Worm (Caenorhabditis elegans) whole organism, L1 larva: ENCODE data around the gene Y43B11AR.1.

Experiments
- F16B12.6 ChIP-seq: fragments of 150-350 bp; optimal IDR thresholded peaks from 2 replicates; lab custom pipeline; 2014; ENCODE audit warnings: missing biosample characterization, missing genetic modification characterization
- Y116A8C.19 ChIP-seq: sonication (generic microtip); optimal IDR thresholded peaks from 2 replicates; lab custom pipeline; 2016; ENCODE audit warnings: missing compliant biosample characterization, missing genetic modification characterization, borderline replicate concordance
- aha-1 ChIP-seq: fragments of 150-350 bp; optimal IDR thresholded peaks from 2 replicates; lab custom pipeline; 2014; ENCODE audit warnings: missing biosample characterization, missing genetic modification characterization
- alr-1 ChIP-seq: fragments of 200-800 bp; sonication (Bioruptor generic); optimal IDR thresholded peaks from 2 replicates; lab custom pipeline; 2018; ENCODE audit warnings: borderline replicate concordance, mild to moderate bottlenecking, missing genetic modification characterization, missing compliant biosample characterization
- aly-2 ChIP-seq: fragments of 150-350 bp; optimal IDR thresholded peaks from 2 replicates; lab custom pipeline; 2014; ENCODE audit warnings: missing biosample characterization, missing genetic modification characterization
- ama-1 ChIP-seq: fragments of 150-350 bp; optimal IDR thresholded peaks from 2 replicates; lab custom pipeline; 2014
- blmp-1 ChIP-seq: fragments of 150-350 bp; optimal IDR thresholded peaks from 2 replicates; lab custom pipeline; 2014; ENCODE audit warnings: missing biosample characterization, missing genetic modification characterization
- ceh-63 ChIP-seq: fragments of 200-800 bp; sonication (Bioruptor generic); optimal IDR thresholded peaks from 2 replicates; lab custom pipeline; 2018; ENCODE audit warnings: mild to moderate bottlenecking, missing genetic modification characterization, missing compliant biosample characterization
- ceh-8 ChIP-seq: fragments of 200-800 bp; sonication (Bioruptor generic); optimal IDR thresholded peaks from 2 replicates; lab custom pipeline; 2018; ENCODE audit warnings: mild to moderate bottlenecking, missing genetic modification characterization, moderate library complexity, missing compliant biosample characterization
- ceh-82 ChIP-seq, 3 experiments: fragments of 150-350 bp in 1 of 3; sonication (generic microtip) in 2 of 3; optimal IDR thresholded peaks; 2 replicates each; lab custom pipeline; 2014 to 2017; ENCODE audit warnings: missing biosample characterization in 3 of 3, missing genetic modification characterization in 3 of 3
- ceh-88 ChIP-seq: fragments of 200-800 bp; sonication (Bioruptor generic); IDR thresholded peaks from 2 replicates; pipeline ENCODE4 v1.3.6; 2022; ENCODE audit warnings: missing genetic modification characterization, missing compliant biosample characterization
- ceh-90 ChIP-seq: sonication (generic microtip); optimal IDR thresholded peaks from 2 replicates; lab custom pipeline; 2016; ENCODE audit warnings: missing genetic modification characterization, missing compliant biosample characterization
- dsc-1 ChIP-seq: sonication (generic microtip); optimal IDR thresholded peaks from 2 replicates; lab custom pipeline; 2016; ENCODE audit warnings: mild to moderate bottlenecking, missing genetic modification characterization, missing compliant biosample characterization
- efl-3 ChIP-seq: fragments of 200-800 bp; sonication (Bioruptor generic); optimal IDR thresholded peaks from 2 replicates; lab custom pipeline; 2018; ENCODE audit warnings: mild to moderate bottlenecking, missing genetic modification characterization, missing compliant biosample characterization
- egl-27 ChIP-seq, 2 experiments: fragments of 150-350 bp in 1 of 2; sonication (generic microtip); optimal IDR thresholded peaks; 3 replicates each; lab custom pipeline; 2017 to 2018; ENCODE audit warnings: missing biosample characterization in 2 of 2, missing genetic modification characterization in 2 of 2, missing genetic modification reagents in 2 of 2
- elt-3 ChIP-seq, 6 experiments: fragments of 150-350 bp in 1 of 6; sonication (generic microtip); optimal IDR thresholded peaks; 2 replicates each; lab custom pipeline; 2017 to 2018; ENCODE audit warnings: missing biosample characterization in 6 of 6, missing genetic modification characterization in 6 of 6, inconsistent platforms in 1 of 6
- ets-5 ChIP-seq: fragments of 200-800 bp; sonication (Bioruptor generic); IDR thresholded peaks from 2 replicates; pipeline ENCODE4 v1.3.6; 2022; ENCODE audit warnings: missing genetic modification characterization, missing compliant biosample characterization
- fkh-10 ChIP-seq: sonication (generic microtip); optimal IDR thresholded peaks from 2 replicates; lab custom pipeline; 2017; ENCODE audit warnings: missing biosample characterization, missing genetic modification reagents, missing genetic modification characterization
- fkh-8 ChIP-seq: sonication (generic microtip); optimal IDR thresholded peaks from 2 replicates; lab custom pipeline; 2016; ENCODE audit warnings: mild to moderate bottlenecking, missing genetic modification characterization, missing compliant biosample characterization
- grh-1 ChIP-seq: fragments of 200-800 bp; sonication (Bioruptor generic); IDR thresholded peaks from 2 replicates; pipeline ENCODE4 v1.3.6; 2022; ENCODE audit warnings: missing genetic modification reagents, missing genetic modification characterization, missing compliant biosample characterization
- hpl-2 ChIP-seq: fragments of 150-350 bp; optimal IDR thresholded peaks from 2 replicates; lab custom pipeline; 2014; ENCODE audit warnings: missing biosample characterization, missing genetic modification reagents, missing genetic modification characterization
- irx-1 ChIP-seq: sonication (generic microtip); optimal IDR thresholded peaks from 2 replicates; lab custom pipeline; 2016; ENCODE audit warnings: missing genetic modification characterization, missing compliant biosample characterization
- jun-1 ChIP-seq: fragments of 150-350 bp; optimal IDR thresholded peaks from 2 replicates; lab custom pipeline; 2014; ENCODE audit warnings: missing biosample characterization, missing genetic modification reagents, missing genetic modification characterization
- lin-14 ChIP-seq: fragments of 200-800 bp; sonication (Bioruptor generic); optimal IDR thresholded peaks from 2 replicates; lab custom pipeline; 2018; ENCODE audit warnings: mild to moderate bottlenecking, missing genetic modification characterization, moderate library complexity, missing compliant biosample characterization
- lin-15B ChIP-seq: fragments of 150-350 bp; sonication (generic microtip); optimal IDR thresholded peaks from 3 replicates; lab custom pipeline; 2014; ENCODE audit warnings: missing biosample characterization, missing genetic modification characterization
- lin-35 ChIP-seq, 2 experiments: fragments of 150-350 bp; optimal IDR thresholded peaks; 2 replicates each; lab custom pipeline; 2014; ENCODE audit warnings: missing biosample characterization in 2 of 2, missing genetic modification characterization in 2 of 2, missing genetic modification reagents in 2 of 2
- lin-39 ChIP-seq: fragments of 150-350 bp; optimal IDR thresholded peaks from 2 replicates; lab custom pipeline; 2014; ENCODE audit warnings: missing biosample characterization, missing genetic modification reagents, missing genetic modification characterization
- lir-3 ChIP-seq: sonication (generic microtip); optimal IDR thresholded peaks from 2 replicates; lab custom pipeline; 2016; ENCODE audit warnings: mild to moderate bottlenecking, missing genetic modification characterization, moderate library complexity, missing compliant biosample characterization; ENCODE audit not compliant: poor library complexity
- lsy-2 ChIP-seq, 2 experiments: fragments of 150-350 bp; optimal IDR thresholded peaks; 2 replicates each; lab custom pipeline; 2014; ENCODE audit warnings: missing biosample characterization in 2 of 2, missing genetic modification characterization in 2 of 2
- mef-2 ChIP-seq: fragments of 150-350 bp; optimal IDR thresholded peaks from 2 replicates; lab custom pipeline; 2014; ENCODE audit warnings: missing biosample characterization, missing genetic modification characterization
- nhr-19 ChIP-seq: fragments of 200-800 bp; sonication (Bioruptor generic); conservative IDR thresholded peaks from 2 replicates; pipeline ENCODE4 v1.3.6; 2022; ENCODE audit warnings: missing genetic modification characterization, missing compliant biosample characterization
- nhr-237 ChIP-seq: fragments of 150-350 bp; optimal IDR thresholded peaks from 2 replicates; lab custom pipeline; 2014; ENCODE audit warnings: missing biosample characterization, missing genetic modification characterization
- nhr-28 ChIP-seq: fragments of 150-350 bp; optimal IDR thresholded peaks from 2 replicates; lab custom pipeline; 2014; ENCODE audit warnings: missing biosample characterization, missing genetic modification characterization
- nhr-47 ChIP-seq: sonication (generic microtip); optimal IDR thresholded peaks from 2 replicates; lab custom pipeline; 2016; ENCODE audit warnings: mild to moderate bottlenecking, missing genetic modification characterization, moderate library complexity, missing compliant biosample characterization
- nhr-71 ChIP-seq: sonication (generic microtip); optimal IDR thresholded peaks from 2 replicates; lab custom pipeline; 2016; ENCODE audit warnings: mild to moderate bottlenecking, missing genetic modification characterization, moderate library complexity, missing compliant biosample characterization
- nhr-77 ChIP-seq: fragments of 150-350 bp; optimal IDR thresholded peaks from 2 replicates; lab custom pipeline; 2014; ENCODE audit warnings: missing biosample characterization, missing genetic modification characterization
- nhr-84 ChIP-seq: sonication (generic microtip); optimal IDR thresholded peaks from 2 replicates; lab custom pipeline; 2017; ENCODE audit warnings: missing biosample characterization, missing genetic modification characterization
- nhr-85 ChIP-seq: sonication (generic microtip); peaks from one replicate; lab custom pipeline; 2016; ENCODE audit warnings: missing genetic modification characterization, inconsistent platforms, missing compliant biosample characterization
- pag-3 ChIP-seq: sonication (generic microtip); optimal IDR thresholded peaks from 2 replicates; lab custom pipeline; 2017; ENCODE audit warnings: missing genetic modification characterization, mild to moderate bottlenecking, missing compliant biosample characterization, antibody characterized with exemption, borderline replicate concordance; ENCODE audit not compliant: insufficient read depth
- rnt-1 ChIP-seq: sonication (generic microtip); optimal IDR thresholded peaks from 2 replicates; lab custom pipeline; 2016; ENCODE audit warnings: mild to moderate bottlenecking, missing genetic modification characterization, moderate library complexity, missing compliant biosample characterization
- skn-1 ChIP-seq: fragments of 150-350 bp; optimal IDR thresholded peaks from 2 replicates; lab custom pipeline; 2014; ENCODE audit warnings: missing biosample characterization, missing genetic modification characterization
- snu-23 ChIP-seq: sonication (generic microtip); optimal IDR thresholded peaks from 2 replicates; lab custom pipeline; 2016; ENCODE audit warnings: missing genetic modification characterization, missing compliant biosample characterization
- sox-4 ChIP-seq: sonication (generic microtip); optimal IDR thresholded peaks from 2 replicates; lab custom pipeline; 2016; ENCODE audit warnings: missing genetic modification characterization, missing compliant biosample characterization
- swsn-7 ChIP-seq: sonication (generic microtip); optimal IDR thresholded peaks from 2 replicates; lab custom pipeline; 2016; ENCODE audit warnings: missing genetic modification characterization, missing compliant biosample characterization
- tbx-2 ChIP-seq: sonication (generic microtip); optimal IDR thresholded peaks from 2 replicates; lab custom pipeline; 2016; ENCODE audit warnings: missing genetic modification characterization, missing compliant biosample characterization
- tlp-1 ChIP-seq: fragments of 150-350 bp; optimal IDR thresholded peaks from 2 replicates; lab custom pipeline; 2014; ENCODE audit warnings: missing biosample characterization, missing genetic modification characterization
- unc-130 ChIP-seq: fragments of 150-350 bp; optimal IDR thresholded peaks from 2 replicates; lab custom pipeline; 2017; ENCODE audit warnings: missing biosample characterization, missing genetic modification characterization, inconsistent platforms
- unc-98 ChIP-seq: fragments of 200-800 bp; sonication (Bioruptor generic); IDR thresholded peaks from 2 replicates; pipeline ENCODE4 v1.3.6; 2022; ENCODE audit warnings: missing genetic modification characterization, missing compliant biosample characterization
- vab-15 ChIP-seq: sonication (generic microtip); optimal IDR thresholded peaks from 2 replicates; lab custom pipeline; 2017; ENCODE audit warnings: missing genotype, mild to moderate bottlenecking, missing genetic modification characterization, missing compliant biosample characterization
- zip-4 ChIP-seq: fragments of 200-800 bp; sonication (Bioruptor generic); optimal IDR thresholded peaks from 2 replicates; lab custom pipeline; 2018; ENCODE audit warnings: mild to moderate bottlenecking, missing genetic modification characterization, moderate library complexity, missing compliant biosample characterization
- ztf-11 ChIP-seq, 2 experiments: sonication (generic microtip); optimal IDR thresholded peaks; 2 replicates each; lab custom pipeline; 2016 to 2017; ENCODE audit warnings: missing genetic modification characterization in 2 of 2, missing biosample characterization in 1 of 2, missing compliant biosample characterization in 1 of 2
- ztf-4 ChIP-seq: fragments of 150-350 bp; optimal IDR thresholded peaks from 2 replicates; lab custom pipeline; 2014; ENCODE audit warnings: missing biosample characterization, missing genetic modification characterization

Y43B11AR.1 gene

DNA sequence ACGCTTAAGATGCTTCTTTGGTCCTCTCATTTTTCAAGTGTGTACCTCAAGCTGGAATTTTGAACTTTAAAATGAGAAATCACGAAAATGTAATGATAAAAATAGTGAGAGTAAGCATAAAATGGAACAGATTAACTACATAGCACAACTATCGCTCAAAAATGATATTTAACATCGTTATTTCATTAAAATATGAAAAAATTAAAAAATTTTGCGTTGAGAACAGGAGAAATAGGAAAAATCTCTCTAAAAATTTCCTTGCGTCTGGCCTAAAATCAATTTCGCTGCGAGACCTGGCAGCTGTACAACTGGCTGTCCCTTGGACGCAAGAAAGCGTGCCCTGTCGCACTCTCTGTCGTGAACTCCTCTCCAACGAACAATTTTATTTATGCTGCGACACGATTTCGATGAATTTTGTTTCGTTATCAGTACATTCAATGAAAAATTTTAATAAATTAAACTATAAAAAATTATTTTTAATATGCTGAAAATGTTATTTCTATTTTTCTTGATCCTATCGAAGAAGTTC is 3.4 kb downstream of the Y43B11AR.1 start, which contains the start of gene rps-4 (continued):
- TF ChIP-seq lir-3 (peak; percentile 74), blmp-1 (tag; lab: Kevin White, UChicago) (peak; percentile 69), mef-2 (tag; lab: Kevin White, UChicago) (peak; percentile 51), ceh-90 (tag; lab: Kevin White, UChicago) (peak; percentile 58), ztf-4 (peak; percentile 54), vab-15 (tag; lab: Kevin White, UChicago) (no peak), ceh-88 (peak; percentile 77), lin-15B (peak; percentile 98), nhr-19 (GFP tag; lab: Robert Waterston, UW) (peak; percentile 94), nhr-84 (tag; lab: Kevin White, UChicago) (no peak), ceh-63 (GFP tag; lab: Kevin White, UChicago) (no peak), ztf-11 (tag; optimal IDR thresholded peaks at IDR 0.05; lab: Kevin White, UChicago) (peak in 1 of 2 experiments; percentile 74), nhr-237 (tag; lab: Kevin White, UChicago) (peak; percentile 71), skn-1 (tag; lab: Kevin White, UChicago) (peak; percentile 92), lin-35 (GFP tag; optimal IDR thresholded peaks at IDR 0.05; lab: Kevin White, UChicago) (peak; percentile 91 to 93), jun-1 (tag; lab: Kevin White, UChicago) (peak; percentile 75), egl-27 (tag; optimal IDR thresholded peaks at IDR 0.05; lab: Kevin White, UChicago) (no peak), zip-4 (GFP tag; lab: Kevin White, UChicago) (peak; percentile 45), sox-4 (tag; lab: Kevin White, UChicago) (peak; percentile 70), nhr-71 (tag; lab: Kevin White, UChicago) (peak; percentile 95), nhr-28 (tag; lab: Kevin White, UChicago) (no peak), tbx-2 (peak; percentile 92), ama-1 (lab: Kevin White, UChicago) (peak; percentile 19), alr-1 (tag; lab: Kevin White, UChicago) (no peak), unc-130 (tag; lab: Kevin White, UChicago) (peak; percentile 81), ceh-8 (GFP tag; lab: Kevin White, UChicago) (peak; percentile 74), ets-5 (GFP tag; lab: Robert Waterston, UW) (no peak), nhr-47 (tag; lab: Kevin White, UChicago) (peak; percentile 92), swsn-7 (tag; lab: Kevin White, UChicago) (peak; percentile 91), lsy-2 (tag; optimal IDR thresholded peaks at IDR 0.05; lab: Kevin White, UChicago) (peak; percentile 91 to 95), lin-14 (GFP tag; lab: Kevin White, UChicago) (peak; percentile 96), irx-1 (tag; lab: Kevin White, UChicago) (peak; percentile 78), lin-39 (tag; lab: Kevin White, UChicago) (peak; percentile 59), fkh-10 (GFP tag; lab: Kevin White, UChicago) (peak; percentile 66), hpl-2 (GFP tag; lab: Kevin White, UChicago) (peak; percentile 85), nhr-85 (tag; lab: Kevin White, UChicago) (peak; percentile 90), snu-23 (GFP tag; lab: Kevin White, UChicago) (peak; percentile 95), unc-98 (GFP tag; lab: Robert Waterston, UW) (peak; percentile 34; the same call in 1 of the 2 replicates), tlp-1 (tag; lab: Kevin White, UChicago) (no peak), aha-1 (tag; lab: Kevin White, UChicago) (no peak), pag-3 (no peak), Y116A8C.19 (tag; lab: Kevin White, UChicago) (no peak), elt-3 (tag; optimal IDR thresholded peaks at IDR 0.05; lab: Kevin White, UChicago) (peak in 3 of 6 experiments; percentile 24 to 95 (median 72)), nhr-77 (tag; lab: Kevin White, UChicago) (peak; percentile 86), rnt-1 (tag; lab: Kevin White, UChicago) (peak; percentile 94), fkh-8 (tag; lab: Kevin White, UChicago) (peak; percentile 90), ceh-82 (tag; optimal IDR thresholded peaks at IDR 0.05; lab: Kevin White, UChicago) (peak; percentile 74 to 95 (median 74)), efl-3 (GFP tag; lab: Kevin White, UChicago) (no peak), dsc-1 (tag; lab: Kevin White, UChicago) (peak; percentile 80), grh-1 (GFP tag; lab: Robert Waterston, UW) (peak; percentile 80), F16B12.6 (tag; lab: Kevin White, UChicago) (peak; percentile 65), aly-2 (tag; lab: Kevin White, UChicago) (peak; percentile 23)
